Worm (Caenorhabditis elegans) whole organism, L2 larva: Measurements from ENCODE around the gene men-1.

Experiments used
- ZK546.5 ChIP-seq: sonication (generic microtip); optimal IDR thresholded peaks from 2 replicates; lab custom pipeline; 2017; ENCODE audit warnings: missing biosample characterization, missing genetic modification characterization
- alr-1 ChIP-seq: fragments of 150-350 bp; optimal IDR thresholded peaks from 2 replicates; lab custom pipeline; 2014; ENCODE audit warnings: missing biosample characterization, missing genetic modification characterization
- ceh-82 ChIP-seq: fragments of 150-350 bp; optimal IDR thresholded peaks from 2 replicates; lab custom pipeline; 2014; ENCODE audit warnings: missing biosample characterization, missing genetic modification characterization
- egl-27 ChIP-seq: sonication (generic microtip); optimal IDR thresholded peaks from 3 replicates; lab custom pipeline; 2017; ENCODE audit warnings: missing biosample characterization, missing genetic modification reagents, missing genetic modification characterization
- lin-13 ChIP-seq: fragments of 150-350 bp; optimal IDR thresholded peaks from 2 replicates; lab custom pipeline; 2014; ENCODE audit warnings: missing biosample characterization, missing genetic modification reagents, missing genetic modification characterization
- lin-39 ChIP-seq: fragments of 150-350 bp; optimal IDR thresholded peaks from 2 replicates; lab custom pipeline; 2014; ENCODE audit warnings: missing biosample characterization, missing genetic modification reagents, missing genetic modification characterization
- mab-5 ChIP-seq: fragments of 150-350 bp; optimal IDR thresholded peaks from 2 replicates; lab custom pipeline; 2014; ENCODE audit warnings: missing biosample characterization, missing genetic modification characterization
- nhr-11 ChIP-seq: fragments of 150-350 bp; optimal IDR thresholded peaks from 2 replicates; lab custom pipeline; 2014; ENCODE audit warnings: missing biosample characterization, missing genetic modification characterization
- nhr-12 ChIP-seq: fragments of 150-350 bp; optimal IDR thresholded peaks from 2 replicates; lab custom pipeline; 2014; ENCODE audit warnings: missing biosample characterization, missing genetic modification characterization
- zag-1 ChIP-seq: fragments of 150-350 bp; optimal IDR thresholded peaks from 2 replicates; lab custom pipeline; 2014; ENCODE audit warnings: missing biosample characterization, missing genetic modification characterization
- ztf-11 ChIP-seq: sonication (generic microtip); optimal IDR thresholded peaks from 2 replicates; lab custom pipeline; 2017; ENCODE audit warnings: missing biosample characterization, missing genetic modification characterization

DNA sequence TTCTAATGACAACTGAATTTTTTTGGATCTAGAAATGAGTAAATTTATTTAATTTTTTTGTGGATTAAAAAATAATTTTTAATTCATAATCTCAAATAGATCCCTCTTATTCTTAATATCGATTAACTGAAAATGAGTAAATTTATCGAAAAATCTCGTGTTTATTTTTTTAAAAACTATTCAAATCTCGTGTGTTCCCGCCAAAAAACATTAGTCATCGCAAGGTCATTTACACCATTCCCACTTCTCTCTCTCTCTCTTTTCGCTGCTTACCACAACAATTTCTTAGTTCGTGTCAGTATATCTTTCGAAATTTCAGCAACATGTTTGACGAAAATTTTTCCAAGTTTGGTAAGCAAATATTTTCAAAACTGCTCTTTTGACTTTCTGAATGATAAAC, 46.5 kb downstream of the men-1 start:
- no peak for TF ChIP-seq alr-1 (tag; lab: Kevin White, UChicago)
- no peak for TF ChIP-seq mab-5 (tag; lab: Kevin White, UChicago)
- TF ChIP-seq zag-1 (tag; lab: Kevin White, UChicago) = no peak
- no peak for TF ChIP-seq egl-27 (tag; lab: Kevin White, UChicago)
- no peak for TF ChIP-seq nhr-11 (tag; lab: Kevin White, UChicago)
- no peak for TF ChIP-seq ztf-11 (tag; lab: Kevin White, UChicago)
- TF ChIP-seq ceh-82 (tag; lab: Kevin White, UChicago) = no peak
- no peak for TF ChIP-seq lin-39
- no peak for TF ChIP-seq lin-13
- no peak for TF ChIP-seq ZK546.5 (tag; lab: Kevin White, UChicago)
- TF ChIP-seq nhr-12 (tag; lab: Kevin White, UChicago) = no peak
